Fruit fly (Drosophila melanogaster) S2 (cell line): ENCODE measurements around the gene CG7694.

ENCODE experiments used
- CG8478 ChIP-seq: fragments of >200 bp; optimal IDR thresholded peaks from 2 replicates; lab custom pipeline; 2018
- CTCF ChIP-seq, 2 experiments: fragments of >200 bp; optimal IDR thresholded peaks; 2 replicates each; lab custom pipeline; 2018

The CG7694 gene

DNA sequence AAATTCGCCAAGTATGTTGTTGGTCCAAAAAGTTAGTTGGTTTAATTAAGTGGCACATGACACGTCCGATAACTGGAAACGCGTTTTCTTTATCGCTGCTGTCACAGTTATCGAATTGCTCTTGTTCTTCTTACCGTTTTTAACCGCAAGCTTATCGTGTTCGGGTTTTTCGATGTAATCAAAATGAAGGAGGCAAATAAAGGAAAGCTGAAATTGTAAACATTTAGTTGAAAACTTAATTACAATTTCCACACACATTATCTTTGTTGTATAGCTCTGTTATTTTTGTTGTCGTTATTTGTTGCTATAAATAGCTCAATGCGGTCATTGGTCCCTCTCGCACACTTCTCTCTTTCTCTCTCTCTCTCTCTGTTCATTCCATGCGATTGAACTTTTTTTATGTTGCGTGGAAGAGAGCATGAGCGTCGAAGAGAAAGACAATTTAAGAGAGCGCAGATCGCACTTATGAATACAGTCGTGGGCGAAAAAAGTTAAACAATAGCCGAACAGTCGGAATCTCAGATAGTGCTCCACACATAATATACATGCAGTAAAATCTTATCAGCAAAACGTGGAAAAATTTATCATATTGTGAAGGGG is 12.5 kb downstream of the CG7694 start:
- TF ChIP-seq CTCF (optimal IDR thresholded peaks at IDR 0.05; lab: Kevin White, UChicago) (no peak), CG8478 (lab: Kevin White, UChicago) (no peak)

DNA sequence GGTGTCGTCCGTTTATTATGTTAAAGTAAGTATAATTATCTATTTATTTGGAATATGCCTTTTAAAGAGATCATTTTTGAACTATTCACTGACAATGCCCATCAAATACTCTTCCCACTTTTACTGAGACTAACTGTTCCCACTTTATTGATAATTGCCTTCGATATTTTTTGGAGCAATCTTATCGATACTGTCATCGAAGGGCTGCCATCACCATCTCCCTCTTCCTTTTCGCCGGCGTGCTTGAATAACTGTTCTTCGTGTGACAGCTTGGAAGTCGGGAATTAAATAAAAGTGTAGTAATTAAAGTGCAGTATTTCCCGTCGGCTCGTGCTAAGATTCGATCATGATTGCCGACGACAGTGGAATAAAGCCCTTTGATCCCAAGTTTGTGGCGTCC is 17.9 kb downstream of the CG7694 start, which contains the start of gene qin:
Gene qin (plus strand): TSS at position 274 of the 400 bp plus-strand sequence.
- TF ChIP-seq CG8478 (lab: Kevin White, UChicago), result no peak
- TF ChIP-seq CTCF (optimal IDR thresholded peaks at IDR 0.05; lab: Kevin White, UChicago), result no peak

DNA sequence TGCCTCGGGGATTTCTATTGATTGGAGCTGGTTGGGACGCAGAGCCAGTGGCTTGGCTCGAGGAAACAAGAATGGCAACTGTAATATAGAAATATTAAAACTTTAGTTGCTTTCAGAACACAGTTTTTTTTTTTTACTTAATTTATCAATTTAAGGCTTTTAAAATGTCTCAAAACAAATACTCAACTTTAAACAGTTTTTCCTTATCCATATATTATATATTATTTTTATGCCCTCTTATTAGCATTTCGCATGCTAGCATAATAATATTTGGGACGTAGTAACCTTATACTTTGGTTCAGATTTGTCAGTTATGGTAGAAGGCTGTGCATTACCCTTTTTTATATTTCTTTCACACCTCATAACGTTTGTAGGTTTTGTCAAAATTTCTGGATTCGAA is 25.5 kb downstream of the CG7694 start, which contains the start of gene Tssk:
Gene Tssk (plus strand): TSS at position 301 of the 400 bp plus-strand sequence.
- TF ChIP-seq CTCF (optimal IDR thresholded peaks at IDR 0.05; lab: Kevin White, UChicago), result no peak
- TF ChIP-seq CG8478 (lab: Kevin White, UChicago), result no peak

DNA sequence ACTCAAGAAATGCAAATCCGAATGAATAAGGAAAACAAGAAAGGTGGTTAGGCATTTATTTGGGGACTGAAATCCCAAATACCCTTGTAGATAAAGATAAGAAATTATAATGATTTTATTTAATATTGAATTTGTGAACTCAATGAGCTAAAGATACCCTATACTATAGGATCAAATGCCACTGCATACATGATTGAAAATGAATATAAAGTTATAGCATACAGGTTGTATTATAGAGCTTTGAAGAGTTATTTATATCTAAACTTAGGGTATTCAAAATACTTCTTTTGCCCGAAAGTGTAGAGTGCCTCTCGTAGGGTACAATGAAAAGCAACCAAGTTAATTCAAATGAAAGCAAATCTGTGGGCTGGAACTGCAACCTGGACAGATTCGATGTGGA is 43.1 kb downstream of the CG7694 start:
- TF ChIP-seq CTCF (optimal IDR thresholded peaks at IDR 0.05; lab: Kevin White, UChicago), result no peak
- no peak for TF ChIP-seq CG8478 (lab: Kevin White, UChicago)

DNA sequence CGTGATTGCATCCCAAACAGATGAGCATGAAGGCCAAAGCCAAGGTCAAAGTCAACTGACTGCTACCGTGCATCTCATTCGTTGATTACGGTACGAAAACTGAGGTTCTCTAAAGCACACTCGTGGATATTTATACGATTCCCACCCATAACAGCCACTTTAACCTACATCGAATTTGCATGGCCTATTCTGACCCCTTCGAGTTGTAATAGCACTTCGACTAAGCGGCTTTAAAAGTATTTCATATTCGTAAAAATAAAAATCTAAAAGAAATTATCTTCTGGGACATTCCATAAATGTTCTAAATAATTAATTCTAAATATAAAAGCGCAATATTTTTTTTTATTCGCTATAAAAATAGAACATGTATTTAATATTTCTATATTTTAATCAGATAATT is 44.5 kb downstream of the CG7694 start, which contains the start of gene CG7695:
Gene CG7695 (minus strand): TSS at position 101 of the 400 bp plus-strand sequence.
- TF ChIP-seq CTCF (optimal IDR thresholded peaks at IDR 0.05; lab: Kevin White, UChicago) (no peak), CG8478 (lab: Kevin White, UChicago) (no peak)

DNA sequence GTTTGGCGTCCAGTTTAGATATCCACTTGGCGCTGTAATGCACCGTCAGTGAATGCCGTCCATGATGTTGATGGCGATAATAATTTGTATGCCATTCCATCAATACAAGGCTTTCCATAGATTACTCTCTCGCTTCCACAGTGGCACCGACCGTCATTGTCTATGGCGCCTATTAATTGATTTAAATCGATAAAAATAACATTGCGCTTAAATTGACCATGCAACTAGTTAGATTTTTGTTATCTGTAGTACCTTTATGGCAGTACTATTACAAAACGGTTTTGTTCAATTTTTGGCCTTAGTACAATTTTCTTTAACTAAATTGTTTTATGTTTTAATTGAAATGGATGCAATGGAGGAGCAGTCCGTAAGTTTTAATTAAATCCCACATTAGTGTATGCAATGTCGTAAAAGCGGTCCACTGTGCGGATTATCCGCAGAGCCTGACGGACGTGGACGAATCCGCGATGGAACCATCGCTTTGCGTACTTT is 46.6 kb downstream of the CG7694 start:
- TF ChIP-seq CTCF (optimal IDR thresholded peaks at IDR 0.05; lab: Kevin White, UChicago) (no peak), CG8478 (lab: Kevin White, UChicago) (no peak)

DNA sequence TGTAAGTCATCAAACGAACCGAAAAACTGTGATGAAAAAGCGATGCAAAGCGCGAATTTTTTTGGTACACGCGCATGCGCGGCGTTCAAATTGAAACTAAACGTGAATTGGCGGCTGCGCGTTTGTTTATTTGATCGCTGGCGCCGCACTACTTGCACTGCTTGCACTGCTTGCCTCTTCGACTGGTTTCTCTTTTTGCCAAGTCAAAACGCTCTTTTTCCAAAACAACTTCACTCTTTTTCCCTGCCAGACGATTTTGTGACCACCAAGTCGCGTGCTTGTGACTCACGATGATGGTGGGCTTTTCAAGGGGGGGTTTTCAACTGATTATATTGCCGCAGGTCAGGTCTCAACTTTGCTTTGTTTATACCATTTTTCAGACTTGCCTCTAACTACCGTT is 48.3 kb downstream of the CG7694 start, which contains the start of gene CG14304:
Gene CG14304 (minus strand): TSS at position 98 of the 400 bp plus-strand sequence.
- TF ChIP-seq CG8478 (lab: Kevin White, UChicago) (no peak), CTCF (optimal IDR thresholded peaks at IDR 0.05; lab: Kevin White, UChicago) (peak; percentile 6 to 18)

DNA sequence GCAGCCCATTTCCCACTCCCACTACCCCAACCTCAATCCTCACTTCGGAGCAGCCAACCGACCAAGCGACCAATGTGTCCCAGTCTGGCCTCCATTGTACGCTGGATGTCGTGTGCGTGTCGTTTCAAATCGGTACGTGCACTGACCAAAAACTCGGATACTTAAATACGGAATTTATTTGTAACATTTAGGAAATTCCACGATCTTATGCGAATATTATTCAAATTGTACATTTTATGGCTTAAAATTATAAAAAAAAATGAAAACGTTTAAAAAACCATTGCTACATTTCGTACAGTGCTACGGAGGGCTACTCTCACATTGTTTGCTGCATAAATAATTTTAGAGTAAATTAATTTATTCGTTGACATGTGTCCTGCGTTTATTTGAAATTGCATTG is 51.6 kb downstream of the CG7694 start:
- TF ChIP-seq CTCF (optimal IDR thresholded peaks at IDR 0.05; lab: Kevin White, UChicago) (no peak), CG8478 (lab: Kevin White, UChicago) (no peak)

DNA sequence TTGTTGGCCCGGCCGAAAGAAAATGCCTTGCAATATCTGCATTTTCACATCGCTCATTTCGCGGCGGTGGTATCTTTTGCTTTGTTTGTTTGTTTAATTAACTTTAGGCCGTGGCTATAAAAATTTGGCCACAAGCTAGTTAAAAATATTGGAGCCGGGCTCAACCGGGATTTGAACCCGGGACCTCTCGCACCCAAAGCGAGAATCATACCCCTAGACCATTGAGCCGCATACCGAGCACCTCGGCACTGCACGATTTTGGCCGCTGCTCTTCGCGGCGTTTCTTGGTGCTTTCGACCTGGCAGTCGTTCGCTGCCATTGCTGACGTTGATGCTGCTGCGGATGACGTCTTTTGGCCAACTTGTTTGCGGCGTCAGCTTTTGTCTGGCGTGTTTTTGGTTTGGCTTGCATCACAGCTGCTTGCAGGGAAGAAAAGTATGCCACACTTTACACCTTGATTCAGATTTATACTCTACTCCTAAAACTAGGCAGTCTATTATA is 55.5 kb downstream of the CG7694 start:
- TF ChIP-seq CTCF (optimal IDR thresholded peaks at IDR 0.05; lab: Kevin White, UChicago) (no peak), CG8478 (lab: Kevin White, UChicago) (no peak)

DNA sequence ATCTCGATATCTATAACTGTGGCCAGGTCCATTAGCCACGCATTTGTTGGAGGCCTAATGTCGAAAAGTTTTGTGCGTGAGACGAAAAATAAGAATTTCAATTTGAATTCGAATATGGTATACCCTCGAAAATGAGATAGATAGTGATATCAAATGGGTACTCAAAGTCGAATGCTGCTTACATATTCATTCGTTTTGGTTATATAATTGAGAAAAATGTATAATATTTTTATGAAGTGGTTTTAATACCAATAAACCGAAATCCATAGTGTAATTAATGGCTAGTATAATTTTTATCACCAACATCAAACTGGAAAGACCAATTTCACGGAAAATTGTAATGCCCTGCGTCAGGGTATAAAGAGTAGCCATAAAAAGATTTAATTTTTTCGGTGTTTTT is 60.2 kb downstream of the CG7694 start:
- TF ChIP-seq CG8478 (lab: Kevin White, UChicago) (no peak), CTCF (optimal IDR thresholded peaks at IDR 0.05; lab: Kevin White, UChicago) (no peak)

DNA sequence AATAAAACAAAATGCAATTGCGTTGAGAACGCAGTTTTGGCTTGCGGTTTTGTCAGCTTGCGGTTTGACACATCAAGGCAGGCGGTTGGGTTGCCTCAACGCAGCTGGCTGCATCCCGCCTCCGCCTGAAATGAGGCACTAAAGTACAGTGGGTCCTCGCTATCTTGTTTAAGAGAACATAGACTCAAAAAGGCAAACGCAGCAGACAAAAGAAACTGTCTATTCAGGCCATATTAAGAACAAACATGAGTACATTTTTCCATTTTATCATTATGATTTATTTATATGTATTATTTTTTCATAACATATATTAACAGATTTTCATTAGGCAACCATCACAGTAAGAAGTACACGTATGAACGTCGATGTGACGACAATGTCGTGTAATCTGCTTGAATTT is 66.8 kb downstream of the CG7694 start:
- no peak for TF ChIP-seq CTCF (optimal IDR thresholded peaks at IDR 0.05; lab: Kevin White, UChicago)
- no peak for TF ChIP-seq CG8478 (lab: Kevin White, UChicago)
